Worm (Caenorhabditis elegans) whole organism, young adult: ENCODE data around the gene Y47D7A.18.

Experiments used
- F52B5.7 ChIP-seq: sonication (generic microtip); optimal IDR thresholded peaks from 2 replicates; lab custom pipeline; 2016; ENCODE audit warnings: mild to moderate bottlenecking, missing genetic modification characterization, missing compliant biosample characterization
- Y53G8AR.9 ChIP-seq: fragments of 200-800 bp; sonication (Bioruptor generic); conservative IDR thresholded peaks from 2 replicates; pipeline ENCODE4 v1.3.6; 2022; ENCODE audit warnings: missing genetic modification reagents, missing genetic modification characterization, missing compliant biosample characterization
- Y56A3A.18 ChIP-seq: fragments of 200-800 bp; sonication (Bioruptor generic); IDR thresholded peaks from 2 replicates; pipeline ENCODE4 v1.3.6; 2022; ENCODE audit warnings: missing genetic modification reagents, missing genetic modification characterization, missing compliant biosample characterization
- Y79H2A.3 ChIP-seq: fragments of 200-800 bp; sonication (Bioruptor generic); conservative IDR thresholded peaks from 2 replicates; pipeline ENCODE4 v1.3.6; 2022; ENCODE audit warnings: missing genetic modification reagents, missing genetic modification characterization, missing compliant biosample characterization
- ama-1 ChIP-seq, 3 experiments: fragments of 150-350 bp in 1 of 3; sonication (generic microtip) in 2 of 3; optimal IDR thresholded peaks; 2 replicates each; lab custom pipeline; 2014 to 2018; ENCODE audit warnings: missing biosample characterization in 2 of 3, missing genetic modification characterization in 2 of 3, missing genetic modification reagents in 2 of 3
- ceh-79 ChIP-seq: sonication (generic microtip); optimal IDR thresholded peaks from 2 replicates; lab custom pipeline; 2017; ENCODE audit warnings: mild to moderate bottlenecking, missing genetic modification characterization, missing compliant biosample characterization
- lsy-27 ChIP-seq: sonication (generic microtip); optimal IDR thresholded peaks from 2 replicates; lab custom pipeline; 2017; ENCODE audit warnings: missing genetic modification characterization, mild to moderate bottlenecking, missing compliant biosample characterization, antibody characterized with exemption, missing genotype, borderline replicate concordance; ENCODE audit not compliant: insufficient read depth
- nhr-90 ChIP-seq: sonication (generic microtip); optimal IDR thresholded peaks from 2 replicates; lab custom pipeline; 2016; ENCODE audit warnings: missing genotype, mild to moderate bottlenecking, missing genetic modification characterization, missing compliant biosample characterization
- pbrm-1 ChIP-seq: fragments of 200-800 bp; sonication (Bioruptor generic); IDR thresholded peaks from 2 replicates; pipeline ENCODE4 v1.3.6; 2022; ENCODE audit warnings: missing genetic modification reagents, missing genetic modification characterization, missing compliant biosample characterization
- pha-4 ChIP-seq: fragments of 150-350 bp; sonication (generic microtip); optimal IDR thresholded peaks from 2 replicates; lab custom pipeline; 2014; ENCODE audit warnings: missing biosample characterization, missing genetic modification reagents, missing genetic modification characterization
- snpc-4 ChIP-seq, 5 experiments: fragments of 150-350 bp in 1 of 5; sonication (generic microtip) in 4 of 5; optimal IDR thresholded peaks; 2 replicates each; lab custom pipeline; 2014 to 2018; ENCODE audit warnings: missing genetic modification characterization in 5 of 5, missing biosample characterization in 3 of 5, antibody characterized with exemption in 2 of 5, mild to moderate bottlenecking in 2 of 5, missing compliant biosample characterization in 2 of 5, missing genotype in 2 of 5, moderate library complexity in 2 of 5, missing genetic modification reagents in 1 of 5
- somi-1 ChIP-seq: fragments of 200-800 bp; sonication (Bioruptor generic); optimal IDR thresholded peaks from 2 replicates; lab custom pipeline; 2018; ENCODE audit warnings: mild to moderate bottlenecking, missing genetic modification characterization, missing compliant biosample characterization
- ztf-28 ChIP-seq: fragments of 200-800 bp; sonication (Bioruptor generic); IDR thresholded peaks from 2 replicates; pipeline ENCODE4 v1.3.6; 2022; ENCODE audit warnings: missing genetic modification reagents, missing genetic modification characterization, missing compliant biosample characterization

ce11 chrV:4371309-4371933, 45.2 kb downstream of the Y47D7A.18 start, which contains the start of the genes gmpr-1 and fipp-1:
- no peak for TF ChIP-seq lsy-27
- TF ChIP-seq nhr-90 = no peak
- no peak for TF ChIP-seq Y53G8AR.9 (GFP tag; lab: Robert Waterston, UW)
- no peak for TF ChIP-seq pha-4 (tag; lab: Kevin White, UChicago)
- TF ChIP-seq Y56A3A.18 (GFP tag; lab: Robert Waterston, UW) = no peak
- TF ChIP-seq ama-1 (optimal IDR thresholded peaks at IDR 0.05; lab: Kevin White, UChicago) = no peak
- TF ChIP-seq ama-1 (GFP tag; optimal IDR thresholded peaks at IDR 0.05; lab: Kevin White, UChicago) = no peak
- no peak for TF ChIP-seq ceh-79
- TF ChIP-seq F52B5.7 = no peak
- no peak for TF ChIP-seq somi-1 (GFP tag; lab: Kevin White, UChicago)
- no peak for TF ChIP-seq Y79H2A.3 (GFP tag; lab: Robert Waterston, UW)
- no peak for TF ChIP-seq pbrm-1 (GFP tag; lab: Robert Waterston, UW)
- no peak for TF ChIP-seq snpc-4 (GFP tag; optimal IDR thresholded peaks at IDR 0.05; lab: Kevin White, UChicago)
- no peak for TF ChIP-seq snpc-4 (tag; optimal IDR thresholded peaks at IDR 0.05; lab: Kevin White, UChicago)
- no peak for TF ChIP-seq ztf-28 (GFP tag; lab: Robert Waterston, UW)
